Worm (Caenorhabditis elegans) whole organism, L2 larva: ENCODE data around the gene cdr-2.

Source experiments
- Y55F3AM.14 ChIP-seq: fragments of 200-800 bp; sonication (Bioruptor generic); optimal IDR thresholded peaks from 2 replicates; lab custom pipeline; 2018; ENCODE audit warnings: mild to moderate bottlenecking, missing genetic modification characterization, missing compliant biosample characterization
- ZK546.5 ChIP-seq: sonication (generic microtip); optimal IDR thresholded peaks from 2 replicates; lab custom pipeline; 2017; ENCODE audit warnings: missing biosample characterization, missing genetic modification characterization
- ceh-82 ChIP-seq: fragments of 150-350 bp; optimal IDR thresholded peaks from 2 replicates; lab custom pipeline; 2014; ENCODE audit warnings: missing biosample characterization, missing genetic modification characterization
- nhr-12 ChIP-seq: fragments of 150-350 bp; optimal IDR thresholded peaks from 2 replicates; lab custom pipeline; 2014; ENCODE audit warnings: missing biosample characterization, missing genetic modification characterization

ce11 chrV:12402355-12402754 is 13.2 kb downstream of the cdr-2 start, which contains the start of gene K01D12.8:
- TF ChIP-seq Y55F3AM.14 (no peak), nhr-12 (tag; lab: Kevin White, UChicago) (no peak), ZK546.5 (no peak), ceh-82 (tag; lab: Kevin White, UChicago) (no peak)
